Worm (Caenorhabditis elegans): Measurements from ENCODE around the gene ZC196.8.

DNA sequence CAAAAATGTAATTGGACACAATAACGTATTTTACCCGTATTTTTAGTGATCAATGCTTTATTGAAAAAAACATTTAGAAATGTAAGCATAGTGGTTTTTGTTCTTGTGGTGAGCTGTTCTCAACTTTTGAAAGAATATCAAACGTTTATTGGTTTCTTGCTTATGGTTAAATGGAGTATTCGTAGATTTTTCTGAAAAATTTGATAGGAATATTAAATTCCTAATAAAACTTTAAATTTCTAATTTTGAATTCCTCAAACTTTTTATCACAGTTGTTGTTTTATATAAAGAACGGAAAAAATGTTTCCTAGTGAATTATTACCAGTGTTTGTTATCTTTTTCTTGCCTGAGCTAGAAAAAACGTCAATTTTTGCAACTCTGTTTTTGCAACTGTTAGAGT is 31.3 kb upstream of the ZC196.8 start, which contains the start of gene B0507.5:
- TF ChIP-seq ama-1 (optimal IDR thresholded peaks at IDR 0.05) = no peak
- no peak for TF ChIP-seq hlh-8 (tag; optimal IDR thresholded peaks at IDR 0.05)
- no peak for TF ChIP-seq ceh-22 (tag; optimal IDR thresholded peaks at IDR 0.05)
- TF ChIP-seq fkh-10 (GFP tag; optimal IDR thresholded peaks at IDR 0.05) = no peak
- no peak for TF ChIP-seq ceh-6 (GFP tag; optimal IDR thresholded peaks at IDR 0.05)
- no peak for TF ChIP-seq fkh-6 (tag; optimal IDR thresholded peaks at IDR 0.05)
- no peak for TF ChIP-seq nhr-11 (tag; optimal IDR thresholded peaks at IDR 0.05)
- TF ChIP-seq dmd-4 (tag; optimal IDR thresholded peaks at IDR 0.05; ENCODE audit: borderline replicate concordance) = no peak
- TF ChIP-seq zip-5 (tag; optimal IDR thresholded peaks at IDR 0.05) = no peak
- TF ChIP-seq hlh-13 (GFP tag; optimal IDR thresholded peaks at IDR 0.05) = no peak
- TF ChIP-seq ets-4 (tag; optimal IDR thresholded peaks at IDR 0.05) = no peak
- no peak for TF ChIP-seq tbx-2 (tag; optimal IDR thresholded peaks at IDR 0.05)
- TF ChIP-seq pat-9 (tag; optimal IDR thresholded peaks at IDR 0.05) = no peak

All from whole organism, late embryonic.